Worm (Caenorhabditis elegans): Measurements from ENCODE around the gene Y37A1A.2.
A peak's percentile ranks its signal among the peaks of the same experiment; 100 is the strongest.

Gene Y37A1A.2

DNA sequence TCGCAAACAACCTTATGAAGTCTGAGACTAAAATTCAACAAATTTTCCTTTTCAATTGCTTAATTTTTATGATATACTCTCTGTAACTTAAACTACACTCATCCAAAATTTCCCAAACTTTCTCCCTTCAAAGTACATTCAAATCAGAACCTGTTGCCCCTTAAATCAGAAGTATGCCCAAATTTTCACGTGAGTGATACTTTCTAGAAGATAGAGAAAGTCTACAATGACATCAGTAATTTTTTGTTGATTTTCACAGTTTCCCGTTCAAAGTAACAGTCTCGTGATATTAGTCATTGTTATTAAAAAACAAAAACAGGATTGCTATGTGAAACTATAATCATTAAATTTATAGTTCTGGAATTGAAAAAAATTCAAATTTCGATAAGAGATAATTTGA lies 1.9 kb downstream of the Y37A1A.2 start:
- no peak for TF ChIP-seq hlh-13 (GFP tag; optimal IDR thresholded peaks at IDR 0.05)
- TF ChIP-seq hlh-30 (tag; optimal IDR thresholded peaks at IDR 0.05; ENCODE audit: insufficient read depth), result no peak
- TF ChIP-seq lim-6 (tag; optimal IDR thresholded peaks at IDR 0.05), result no peak
- no peak for TF ChIP-seq sox-4 (tag; optimal IDR thresholded peaks at IDR 0.05)
- no peak for TF ChIP-seq fkh-6 (tag; optimal IDR thresholded peaks at IDR 0.05)
- no peak for TF ChIP-seq C38D4.7 (GFP tag; optimal IDR thresholded peaks at IDR 0.05)
- no peak for TF ChIP-seq ceh-9 (tag; optimal IDR thresholded peaks at IDR 0.05)
- TF ChIP-seq ceh-6 (GFP tag; optimal IDR thresholded peaks at IDR 0.05), result no peak
- TF ChIP-seq Y22D7AL.16 (tag; optimal IDR thresholded peaks at IDR 0.05), result no peak
- TF ChIP-seq hlh-8 (tag; optimal IDR thresholded peaks at IDR 0.05), result no peak
- TF ChIP-seq nhr-11 (tag; optimal IDR thresholded peaks at IDR 0.05), result no peak
- TF ChIP-seq zip-5 (tag; optimal IDR thresholded peaks at IDR 0.05), result no peak
- no peak for TF ChIP-seq lin-11 (tag; optimal IDR thresholded peaks at IDR 0.05)
- no peak for TF ChIP-seq unc-86 (tag; optimal IDR thresholded peaks at IDR 0.05)
- TF ChIP-seq madf-2 (tag; optimal IDR thresholded peaks at IDR 0.05), result no peak
- no peak for TF ChIP-seq fkh-10 (GFP tag; optimal IDR thresholded peaks at IDR 0.05)
- TF ChIP-seq T23F11.4 (GFP tag; optimal IDR thresholded peaks at IDR 0.05), result no peak
- TF ChIP-seq pros-1 (tag; optimal IDR thresholded peaks at IDR 0.05), result no peak
- TF ChIP-seq ets-4 (tag; optimal IDR thresholded peaks at IDR 0.05), result no peak

DNA sequence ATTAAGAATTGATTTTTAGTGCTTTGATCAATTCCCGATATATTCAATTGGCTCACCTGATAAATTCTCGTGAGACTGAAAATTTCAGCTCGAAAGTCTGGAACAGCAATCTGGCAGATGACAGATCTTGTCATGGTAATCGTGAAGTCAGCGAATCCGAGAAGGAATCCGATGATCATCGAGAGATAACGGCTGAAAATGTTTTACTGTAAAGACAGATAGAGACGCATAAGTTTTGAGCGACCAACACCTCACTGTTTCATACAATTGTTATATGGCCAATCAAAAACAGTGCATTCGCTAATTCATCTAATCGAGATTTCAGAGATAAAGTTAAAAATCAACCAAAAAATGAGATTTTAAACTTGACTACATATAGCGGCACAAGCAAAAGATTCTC lies 6.5 kb downstream of the Y37A1A.2 start:
- TF ChIP-seq syd-9 (tag; optimal IDR thresholded peaks at IDR 0.05), result no peak
- no peak for TF ChIP-seq ceh-14 (tag; optimal IDR thresholded peaks at IDR 0.05)
- no peak for TF ChIP-seq ceh-24 (tag; optimal IDR thresholded peaks at IDR 0.05)
- no peak for TF ChIP-seq tbx-2 (tag; optimal IDR thresholded peaks at IDR 0.05)
- TF ChIP-seq hlh-6 (tag; optimal IDR thresholded peaks at IDR 0.05), result no peak
- TF ChIP-seq ceh-30 (tag; optimal IDR thresholded peaks at IDR 0.05), result no peak
- TF ChIP-seq C38D4.7 (GFP tag; optimal IDR thresholded peaks at IDR 0.05), result no peak

DNA sequence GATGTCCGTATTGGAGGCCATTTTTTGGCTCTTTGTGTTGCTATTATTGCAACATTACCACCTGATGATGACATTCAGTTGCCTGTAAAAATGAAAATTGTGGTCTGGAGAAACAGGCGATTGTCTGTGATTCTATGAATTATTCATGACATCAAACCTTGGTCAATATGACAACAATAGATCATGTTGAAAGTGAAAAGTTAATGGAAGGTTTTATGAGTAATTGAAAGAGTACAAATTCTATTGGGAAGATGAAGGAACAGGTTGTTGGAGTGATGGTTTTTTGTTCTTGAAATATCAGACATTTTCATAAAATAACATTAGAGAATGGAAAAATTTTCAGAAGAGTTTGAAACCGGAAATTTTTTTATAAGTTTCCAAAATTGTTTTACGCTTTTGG lies 10.1 kb downstream of the Y37A1A.2 start, which contains the start of gene Y37A1A.3:
Y37A1A.3 (minus strand) TSS at position 101 of the 400 bp plus-strand sequence.
- TF ChIP-seq ceh-22 (tag; optimal IDR thresholded peaks at IDR 0.05), result no peak
- TF ChIP-seq npax-4 (tag; optimal IDR thresholded peaks at IDR 0.05), result no peak
- TF ChIP-seq pha-4 (tag; optimal IDR thresholded peaks at IDR 0.05), result no peak
- no peak for TF ChIP-seq ceh-45 (GFP tag; IDR thresholded peaks at IDR 0.05)
- TF ChIP-seq hlh-15 (tag; optimal IDR thresholded peaks at IDR 0.05), result no peak
- no peak for TF ChIP-seq unc-55 (GFP tag; optimal IDR thresholded peaks at IDR 0.05)
- TF ChIP-seq sox-2 (GFP tag; IDR thresholded peaks at IDR 0.05), result no peak
- no peak for TF ChIP-seq F13H6.1 (tag; optimal IDR thresholded peaks at IDR 0.05)
- no peak for TF ChIP-seq hlh-6 (tag; optimal IDR thresholded peaks at IDR 0.05)
- TF ChIP-seq ceh-18 (tag; optimal IDR thresholded peaks at IDR 0.05), result no peak
- no peak for TF ChIP-seq pax-1 (tag; optimal IDR thresholded peaks at IDR 0.05)

DNA sequence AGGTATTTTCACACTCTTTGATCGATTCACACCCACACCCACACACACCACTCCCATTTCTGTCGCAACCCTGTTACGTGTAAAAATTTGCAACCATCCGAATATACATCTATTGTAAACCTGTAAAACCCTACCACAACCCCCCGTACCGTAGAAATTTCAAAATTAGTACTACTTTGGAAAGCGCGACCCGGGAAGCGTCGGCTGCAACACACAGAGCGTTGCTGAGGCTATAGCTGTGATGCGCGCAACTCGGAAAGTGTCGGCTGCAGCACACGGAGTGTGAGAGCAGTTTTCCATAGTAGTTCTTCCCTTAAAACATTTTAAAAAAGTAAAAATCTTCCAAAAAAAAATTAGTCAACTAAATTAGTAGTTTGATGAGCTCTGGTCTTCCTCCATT lies 19.7 kb downstream of the Y37A1A.2 start:
- TF ChIP-seq tbx-7 (tag; optimal IDR thresholded peaks at IDR 0.05) (no peak), ttx-3 (tag; optimal IDR thresholded peaks at IDR 0.05) (no peak)

DNA sequence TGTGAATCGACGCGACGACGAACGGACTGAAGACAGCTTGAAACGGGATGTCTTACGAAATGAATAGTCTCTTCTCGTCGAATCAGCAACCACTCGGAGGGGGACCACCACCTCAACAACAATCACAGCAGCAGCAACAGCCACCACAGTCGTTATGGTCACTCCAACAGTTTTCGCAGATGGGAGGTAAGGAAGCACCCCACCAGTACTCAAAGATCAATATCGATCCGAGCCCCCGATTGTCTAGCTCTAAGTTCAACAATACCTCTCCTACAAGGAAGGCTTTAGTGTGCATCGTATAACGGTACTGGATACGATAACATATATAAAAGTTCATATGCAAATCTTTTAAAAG lies 24.7 kb downstream of the Y37A1A.2 start:
- TF ChIP-seq nfya-1 (tag; optimal IDR thresholded peaks at IDR 0.05), result no peak
- peak; percentile 48 for TF ChIP-seq ama-1 (optimal IDR thresholded peaks at IDR 0.05)
